Fruit fly (Drosophila melanogaster) whole organism, embryonic: ENCODE data around the gene CG14615.

ENCODE experiments used
- ATbp ChIP-seq: fragments of 200-800 bp; sonication (Bioruptor generic); optimal IDR thresholded peaks from 2 replicates; lab custom pipeline; 2017; ENCODE audit warnings: missing biosample characterization, mild to moderate bottlenecking, missing genetic modification characterization, missing genetic modification reagents
- BtbVII ChIP-seq: fragments of 200-800 bp; sonication (Bioruptor generic); optimal IDR thresholded peaks from 3 replicates; lab custom pipeline; 2017; ENCODE audit warnings: missing biosample characterization, mild to moderate bottlenecking, missing genetic modification characterization
- CG10979 ChIP-seq: fragments of 200-800 bp; sonication (Bioruptor generic); optimal IDR thresholded peaks from 2 replicates; lab custom pipeline; 2018; ENCODE audit warnings: missing biosample characterization, mild to moderate bottlenecking, missing genetic modification characterization, moderate library complexity
- CG11504 ChIP-seq: fragments of 200-800 bp; sonication (Bioruptor generic); optimal IDR thresholded peaks from 3 replicates; lab custom pipeline; 2019; ENCODE audit warnings: missing biosample characterization, mild to moderate bottlenecking, missing genetic modification characterization, moderate library complexity
- CG1233 ChIP-seq: fragments of 200-800 bp; sonication (Bioruptor generic); optimal IDR thresholded peaks from 4 replicates; lab custom pipeline; 2018; ENCODE audit warnings: missing biosample characterization, mild to moderate bottlenecking, missing genetic modification characterization
- CG14014 ChIP-seq: fragments of 200-800 bp; sonication (Bioruptor generic); IDR thresholded peaks from 2 replicates; pipeline ENCODE4 v1.3.6; 2022; ENCODE audit warnings: missing biosample characterization, missing genetic modification characterization
- CG1529 ChIP-seq: fragments of 200-800 bp; sonication (Bioruptor generic); optimal IDR thresholded peaks from 3 replicates; lab custom pipeline; 2018; ENCODE audit warnings: missing biosample characterization, missing genetic modification characterization
- CG15601 ChIP-seq: fragments of 200-800 bp; sonication (Bioruptor generic); optimal IDR thresholded peaks from 3 replicates; lab custom pipeline; 2019; ENCODE audit warnings: missing biosample characterization, mild to moderate bottlenecking, missing genetic modification characterization, moderate library complexity
- CG17361 ChIP-seq: fragments of 200-800 bp; sonication (Bioruptor generic); IDR thresholded peaks from 3 replicates; pipeline ENCODE4 v1.3.6; 2022; ENCODE audit warnings: missing biosample characterization, missing genetic modification characterization
- CG18262 ChIP-seq: fragments of 200-800 bp; optimal IDR thresholded peaks from 3 replicates; lab custom pipeline; 2019; ENCODE audit warnings: missing biosample characterization, mild to moderate bottlenecking, missing genetic modification characterization, moderate library complexity
- CG2678 ChIP-seq: fragments of 200-800 bp; sonication (Bioruptor generic); optimal IDR thresholded peaks from 3 replicates; lab custom pipeline; 2019; ENCODE audit warnings: missing biosample characterization, mild to moderate bottlenecking, missing genetic modification characterization, moderate library complexity
- CG2712 ChIP-seq: fragments of 200-800 bp; optimal IDR thresholded peaks from 3 replicates; lab custom pipeline; 2019; ENCODE audit warnings: missing biosample characterization, mild to moderate bottlenecking, missing genetic modification characterization, moderate library complexity
- CG3065 ChIP-seq: fragments of 200-800 bp; sonication (Bioruptor generic); optimal IDR thresholded peaks from 2 replicates; lab custom pipeline; 2016; ENCODE audit warnings: missing biosample characterization, missing genetic modification characterization
- CG31441 ChIP-seq: fragments of 200-800 bp; sonication (Bioruptor generic); IDR thresholded peaks from 2 replicates; pipeline ENCODE4 v1.3.6; 2022; ENCODE audit warnings: missing biosample characterization, missing genetic modification characterization
- CG3407 ChIP-seq: fragments of 200-800 bp; sonication (Bioruptor generic); optimal IDR thresholded peaks from 2 replicates; lab custom pipeline; 2018; ENCODE audit warnings: missing biosample characterization, mild to moderate bottlenecking, missing genetic modification characterization
- CG6254 ChIP-seq: fragments of 200-800 bp; sonication (Bioruptor generic); optimal IDR thresholded peaks from 3 replicates; lab custom pipeline; 2017; ENCODE audit warnings: mild to moderate bottlenecking, missing biosample characterization, missing genetic modification reagents, missing genetic modification characterization
- CG7839 ChIP-seq: fragments of 200-800 bp; sonication (Bioruptor generic); optimal IDR thresholded peaks from 3 replicates; lab custom pipeline; 2018; ENCODE audit warnings: missing biosample characterization, mild to moderate bottlenecking, missing genetic modification characterization, moderate library complexity
- CG8388 ChIP-seq: fragments of 200-800 bp; sonication (Bioruptor generic); optimal IDR thresholded peaks from 2 replicates; lab custom pipeline; 2019; ENCODE audit warnings: missing biosample characterization, mild to moderate bottlenecking, missing genetic modification characterization, moderate library complexity
- CG9437 ChIP-seq: fragments of 200-800 bp; sonication (Bioruptor generic); optimal IDR thresholded peaks from 2 replicates; lab custom pipeline; 2018; ENCODE audit warnings: missing biosample characterization, mild to moderate bottlenecking, missing genetic modification characterization
- CoRest ChIP-seq: fragments of 200-800 bp; sonication (Bioruptor generic); optimal IDR thresholded peaks from 3 replicates; lab custom pipeline; 2018; ENCODE audit warnings: missing biosample characterization, mild to moderate bottlenecking, missing genetic modification characterization, moderate library complexity
- D ChIP-seq, 2 experiments: fragments of 200-800 bp in 1 of 2; fragments of >200 bp in 1 of 2; sonication (Bioruptor generic) in 1 of 2; optimal IDR thresholded peaks; 2 replicates in 1 of 2; 3 replicates in 1 of 2; lab custom pipeline; 2017; ENCODE audit warnings: mild to moderate bottlenecking in 1 of 2, missing biosample characterization in 1 of 2, missing genetic modification characterization in 1 of 2, missing genetic modification reagents in 1 of 2
- D19A ChIP-seq: fragments of 200-800 bp; optimal IDR thresholded peaks from 3 replicates; lab custom pipeline; 2019; ENCODE audit warnings: missing biosample characterization, mild to moderate bottlenecking, missing genetic modification characterization, moderate library complexity
- Eip74EF ChIP-seq, 2 experiments: fragments of 200-800 bp in 1 of 2; fragments of >200 bp in 1 of 2; sonication (Bioruptor generic) in 1 of 2; optimal IDR thresholded peaks; 2 replicates each; lab custom pipeline; 2017 to 2019; ENCODE audit warnings: missing biosample characterization in 2 of 2, missing genetic modification characterization in 2 of 2, mild to moderate bottlenecking in 1 of 2, moderate library complexity in 1 of 2
- H15 ChIP-seq: fragments of 200-800 bp; sonication (Bioruptor generic); IDR thresholded peaks from 3 replicates; pipeline ENCODE4 v1.3.6; 2022; ENCODE audit warnings: missing biosample characterization, missing genetic modification characterization
- Hsf ChIP-seq: fragments of 200-800 bp; sonication (Bioruptor generic); optimal IDR thresholded peaks from 3 replicates; lab custom pipeline; 2016; ENCODE audit warnings: missing biosample characterization, missing genetic modification characterization
- Lhr ChIP-seq: fragments of 200-800 bp; sonication (Bioruptor generic); optimal IDR thresholded peaks from 3 replicates; lab custom pipeline; 2017; ENCODE audit warnings: mild to moderate bottlenecking, missing biosample characterization, missing genetic modification reagents, missing genetic modification characterization
- Med ChIP-seq: fragments of 200-800 bp; sonication (Bioruptor generic); peaks from one replicate; lab custom pipeline; 2016; ENCODE audit warnings: missing biosample characterization, missing genetic modification characterization, mild to moderate bottlenecking, inconsistent platforms, moderate library complexity
- Ravus ChIP-seq: fragments of 200-800 bp; sonication (Bioruptor generic); IDR thresholded peaks from 2 replicates; pipeline ENCODE4 v1.3.6; 2022; ENCODE audit warnings: missing biosample characterization, missing genetic modification characterization
- Sox100B ChIP-seq: fragments of 200-800 bp; sonication (Bioruptor generic); optimal IDR thresholded peaks from 3 replicates; lab custom pipeline; 2018; ENCODE audit warnings: missing biosample characterization, mild to moderate bottlenecking, missing genetic modification characterization
- Sox102F ChIP-seq: fragments of 200-800 bp; sonication (Bioruptor generic); optimal IDR thresholded peaks from 2 replicates; lab custom pipeline; 2018; ENCODE audit warnings: missing biosample characterization, mild to moderate bottlenecking, missing genetic modification characterization, moderate library complexity
- Xbp1 ChIP-seq: fragments of 200-800 bp; sonication (Bioruptor generic); optimal IDR thresholded peaks from 3 replicates; lab custom pipeline; 2016; ENCODE audit warnings: missing biosample characterization, mild to moderate bottlenecking, missing genetic modification characterization
- bsh ChIP-seq, 2 experiments: fragments of 200-800 bp; sonication (Bioruptor generic); optimal IDR thresholded peaks; 2 replicates each; lab custom pipeline; 2017 to 2018; ENCODE audit warnings: mild to moderate bottlenecking in 2 of 2, missing biosample characterization in 2 of 2, missing genetic modification characterization in 2 of 2, moderate library complexity in 1 of 2
- ci ChIP-seq: fragments of 200-800 bp; sonication (Bioruptor generic); IDR thresholded peaks from 3 replicates; pipeline ENCODE4 v1.3.6; 2022; ENCODE audit warnings: missing biosample characterization, missing genetic modification characterization
- dpn ChIP-seq, 2 experiments: fragments of 200-800 bp; sonication (Bioruptor generic); optimal IDR thresholded peaks; 3 replicates each; lab custom pipeline; 2016; ENCODE audit warnings: missing biosample characterization in 2 of 2, missing genetic modification characterization in 2 of 2
- dysf ChIP-seq: fragments of 200-800 bp; sonication (Bioruptor generic); IDR thresholded peaks from 3 replicates; pipeline ENCODE4 v1.3.6; 2022; ENCODE audit warnings: missing biosample characterization, missing genetic modification characterization
- exex ChIP-seq: fragments of 200-800 bp; sonication (Bioruptor generic); optimal IDR thresholded peaks from 4 replicates; lab custom pipeline; 2018; ENCODE audit warnings: missing biosample characterization, mild to moderate bottlenecking, missing genetic modification characterization, moderate library complexity
- fd96Cb ChIP-seq: fragments of 200-800 bp; sonication (Bioruptor generic); optimal IDR thresholded peaks from 2 replicates; lab custom pipeline; 2018; ENCODE audit warnings: missing biosample characterization, mild to moderate bottlenecking, missing genetic modification characterization, moderate library complexity
- gem ChIP-seq: fragments of 200-800 bp; sonication (Bioruptor generic); optimal IDR thresholded peaks from 2 replicates; lab custom pipeline; 2019; ENCODE audit warnings: missing biosample characterization, mild to moderate bottlenecking, missing genetic modification characterization, moderate library complexity
- grau ChIP-seq: fragments of 200-800 bp; optimal IDR thresholded peaks from 3 replicates; lab custom pipeline; 2019; ENCODE audit warnings: missing biosample characterization, mild to moderate bottlenecking, missing genetic modification characterization, moderate library complexity
- lbe ChIP-seq: fragments of 200-800 bp; sonication (Bioruptor generic); optimal IDR thresholded peaks from 2 replicates; lab custom pipeline; 2016; ENCODE audit warnings: missing biosample characterization, mild to moderate bottlenecking, missing genetic modification characterization
- nmo ChIP-seq: fragments of 200-800 bp; sonication (Bioruptor generic); optimal IDR thresholded peaks from 2 replicates; lab custom pipeline; 2018; ENCODE audit warnings: missing biosample characterization, mild to moderate bottlenecking, missing genetic modification characterization, moderate library complexity
- prd ChIP-seq, 3 experiments: fragments of >200 bp in 2 of 3; fragments of 200-800 bp in 1 of 3; sonication (Bioruptor generic) in 1 of 3; optimal IDR thresholded peaks in 2 of 3; IDR thresholded peaks in 1 of 3; 2 replicates in 2 of 3; 3 replicates in 1 of 3; pipeline versions ENCODE4 v1.3.6 to Lab custom; 2017 to 2022; ENCODE audit warnings: missing biosample characterization in 1 of 3, missing genetic modification characterization in 1 of 3
- salm ChIP-seq: fragments of 200-800 bp; sonication (Bioruptor generic); optimal IDR thresholded peaks from 2 replicates; lab custom pipeline; 2018; ENCODE audit warnings: missing biosample characterization, mild to moderate bottlenecking, missing genetic modification characterization
- sob ChIP-seq: fragments of 200-800 bp; sonication (Bioruptor generic); IDR thresholded peaks from 2 replicates; pipeline ENCODE4 v1.3.6; 2022; ENCODE audit warnings: missing biosample characterization, missing genetic modification characterization
- stwl ChIP-seq: fragments of 200-800 bp; sonication (Bioruptor generic); optimal IDR thresholded peaks from 3 replicates; lab custom pipeline; 2018; ENCODE audit warnings: missing biosample characterization, mild to moderate bottlenecking, missing genetic modification characterization, moderate library complexity
- tna ChIP-seq: fragments of 200-800 bp; sonication (Bioruptor generic); IDR thresholded peaks from 2 replicates; pipeline ENCODE4 v1.3.6; 2022; ENCODE audit warnings: missing biosample characterization, missing genetic modification characterization; ENCODE audit not compliant: partially characterized antibody
- unpg ChIP-seq: fragments of 200-800 bp; sonication (Bioruptor generic); optimal IDR thresholded peaks from 3 replicates; lab custom pipeline; 2018; ENCODE audit warnings: missing biosample characterization, mild to moderate bottlenecking, missing genetic modification characterization, moderate library complexity

The CG14615 gene

dm6 chrX:22479207-22479820 lies 30.0 kb upstream of the CG14615 start:
- TF ChIP-seq Xbp1 (GFP tag; lab: Kevin White, UChicago), result peak; percentile 5
- peak; percentile 32 for TF ChIP-seq CG8388 (GFP tag; lab: Kevin White, UChicago)
- peak; percentile 32 for TF ChIP-seq fd96Cb (tag; lab: Kevin White, UChicago)
- peak; percentile 5 for TF ChIP-seq CG6254 (GFP tag; lab: Kevin White, UChicago)
- peak; percentile 2 for TF ChIP-seq unpg (GFP tag; lab: Kevin White, UChicago)
- TF ChIP-seq Lhr, result no peak
- TF ChIP-seq nmo (GFP tag; lab: Kevin White, UChicago), result peak; percentile 38
- 0 out of 3 replicates have a peak, but pooled peaks have one; percentile 15 for TF ChIP-seq dysf (GFP tag; lab: Robert Waterston, UW)
- no peak for TF ChIP-seq Ravus (GFP tag; lab: Robert Waterston, UW)
- no peak for TF ChIP-seq exex (tag; lab: Kevin White, UChicago)
- peak; percentile 22 for TF ChIP-seq Sox100B (GFP tag; lab: Kevin White, UChicago)
- TF ChIP-seq CG1233 (GFP tag; lab: Kevin White, UChicago), result peak; percentile 2
- TF ChIP-seq CG2678 (tag; lab: Kevin White, UChicago), result peak; percentile 41
- TF ChIP-seq sob (GFP tag; lab: Robert Waterston, UW), result no peak
- TF ChIP-seq CG18262 (tag; lab: Kevin White, UChicago), result peak; percentile 58
- TF ChIP-seq Med (GFP tag; lab: Kevin White, UChicago), result peak; percentile 77
- TF ChIP-seq CG9437 (GFP tag; lab: Kevin White, UChicago), result peak; percentile 19
- no peak for TF ChIP-seq stwl (tag; lab: Kevin White, UChicago)
- peak; percentile 31 for TF ChIP-seq ATbp (GFP tag; lab: Kevin White, UChicago)
- TF ChIP-seq bsh (GFP tag; optimal IDR thresholded peaks at IDR 0.05; lab: Kevin White, UChicago), result peak in 1 of 2 experiments; percentile 40
- TF ChIP-seq ci (GFP tag; lab: Robert Waterston, UW), result 0 out of 3 replicates have a peak, but pooled peaks have one; percentile 6
- TF ChIP-seq CG3065, result no peak
- peak; percentile 20 for TF ChIP-seq lbe (GFP tag; lab: Kevin White, UChicago)
- TF ChIP-seq H15, result no peak
- TF ChIP-seq CG17361 (GFP tag; lab: Robert Waterston, UW), result peak; percentile 55; the same call in 1 of the 3 replicates
- TF ChIP-seq CG31441, result peak; percentile 28; the same call in 1 of the 2 replicates
- peak; percentile 18 for TF ChIP-seq CoRest (tag; lab: Kevin White, UChicago)
- TF ChIP-seq CG2712, result peak; percentile 36
- TF ChIP-seq tna (GFP tag; lab: Robert Waterston, UW), result no peak
- peak; percentile 44 for TF ChIP-seq CG11504
- TF ChIP-seq CG1529, result peak; percentile 10
- peak; percentile 30 for TF ChIP-seq CG7839 (tag; lab: Kevin White, UChicago)
- peak in 1 of 2 experiments; percentile 36 for TF ChIP-seq Eip74EF (GFP tag; optimal IDR thresholded peaks at IDR 0.05; lab: Kevin White, UChicago)
- TF ChIP-seq CG15601 (tag; lab: Kevin White, UChicago), result peak; percentile 41
- peak; percentile 27 for TF ChIP-seq CG3407 (GFP tag; lab: Kevin White, UChicago)
- peak; percentile 12 for TF ChIP-seq BtbVII (GFP tag; lab: Kevin White, UChicago)
- peak; percentile 56 for TF ChIP-seq Sox102F (GFP tag; lab: Kevin White, UChicago)
- TF ChIP-seq gem, result peak; percentile 52
- peak in 1 of 2 experiments; percentile 9 for TF ChIP-seq dpn (GFP tag; optimal IDR thresholded peaks at IDR 0.05; lab: Kevin White, UChicago)
- no peak for TF ChIP-seq D (optimal IDR thresholded peaks at IDR 0.05; lab: Kevin White, UChicago)
- TF ChIP-seq D (GFP tag; optimal IDR thresholded peaks at IDR 0.05; lab: Kevin White, UChicago), result peak; percentile 14
- TF ChIP-seq salm, result no peak
- no peak for TF ChIP-seq prd (optimal IDR thresholded peaks at IDR 0.05; lab: Kevin White, UChicago)
- 0 out of 3 replicates have a peak, but pooled peaks have one; percentile 12 for TF ChIP-seq prd (GFP tag; IDR thresholded peaks at IDR 0.05; lab: Robert Waterston, UW)
- TF ChIP-seq CG14014 (GFP tag; lab: Robert Waterston, UW), result no peak
- TF ChIP-seq CG10979 (tag; lab: Kevin White, UChicago), result peak; percentile 3
- TF ChIP-seq grau (tag; lab: Kevin White, UChicago), result peak; percentile 7
- TF ChIP-seq D19A, result peak; percentile 2
- no peak for TF ChIP-seq Hsf (GFP tag; lab: Kevin White, UChicago)
